Worm (Caenorhabditis elegans) whole organism, young adult: Measurements from ENCODE around the gene H01G02.3.

ENCODE experiments used
- B0019.2 ChIP-seq: fragments of 200-800 bp; sonication (Bioruptor generic); conservative IDR thresholded peaks from 2 replicates; pipeline ENCODE4 v1.3.6; 2022; ENCODE audit warnings: missing genetic modification reagents, missing genetic modification characterization, missing compliant biosample characterization
- F33H1.4 ChIP-seq: fragments of 200-800 bp; sonication (Bioruptor generic); IDR thresholded peaks from 2 replicates; pipeline ENCODE4 v1.3.6; 2022; ENCODE audit warnings: missing genetic modification reagents, missing genetic modification characterization, missing compliant biosample characterization
- ZK185.1 ChIP-seq: sonication (generic microtip); optimal IDR thresholded peaks from 2 replicates; lab custom pipeline; 2016; ENCODE audit warnings: mild to moderate bottlenecking, missing genetic modification characterization, missing compliant biosample characterization; ENCODE audit not compliant: poor library complexity, severe bottlenecking
- akir-1 ChIP-seq: fragments of 200-800 bp; sonication (Bioruptor generic); optimal IDR thresholded peaks from 2 replicates; lab custom pipeline; 2018; ENCODE audit warnings: mild to moderate bottlenecking, missing genetic modification characterization, moderate library complexity, missing compliant biosample characterization
- ama-1 ChIP-seq, 3 experiments: fragments of 150-350 bp in 1 of 3; sonication (generic microtip) in 2 of 3; optimal IDR thresholded peaks; 2 replicates each; lab custom pipeline; 2014 to 2018; ENCODE audit warnings: missing biosample characterization in 2 of 3, missing genetic modification characterization in 2 of 3, missing genetic modification reagents in 2 of 3
- bed-1 ChIP-seq: fragments of 200-800 bp; sonication (Bioruptor generic); IDR thresholded peaks from 2 replicates; pipeline ENCODE4 v1.3.6; 2022; ENCODE audit warnings: missing genetic modification reagents, missing genetic modification characterization, missing compliant biosample characterization
- ceh-27 ChIP-seq: fragments of 200-800 bp; sonication (Bioruptor generic); optimal IDR thresholded peaks from 2 replicates; lab custom pipeline; 2018; ENCODE audit warnings: mild to moderate bottlenecking, missing genetic modification characterization, moderate library complexity, missing compliant biosample characterization
- dox-1 ChIP-seq: fragments of 200-800 bp; sonication (Bioruptor generic); IDR thresholded peaks from 2 replicates; pipeline ENCODE4 v1.3.6; 2022; ENCODE audit warnings: missing genetic modification reagents, missing genetic modification characterization, missing compliant biosample characterization
- nhr-90 ChIP-seq: sonication (generic microtip); optimal IDR thresholded peaks from 2 replicates; lab custom pipeline; 2016; ENCODE audit warnings: missing genotype, mild to moderate bottlenecking, missing genetic modification characterization, missing compliant biosample characterization
- pha-4 ChIP-seq: fragments of 150-350 bp; sonication (generic microtip); optimal IDR thresholded peaks from 2 replicates; lab custom pipeline; 2014; ENCODE audit warnings: missing biosample characterization, missing genetic modification reagents, missing genetic modification characterization
- ztf-28 ChIP-seq: fragments of 200-800 bp; sonication (Bioruptor generic); IDR thresholded peaks from 2 replicates; pipeline ENCODE4 v1.3.6; 2022; ENCODE audit warnings: missing genetic modification reagents, missing genetic modification characterization, missing compliant biosample characterization

DNA sequence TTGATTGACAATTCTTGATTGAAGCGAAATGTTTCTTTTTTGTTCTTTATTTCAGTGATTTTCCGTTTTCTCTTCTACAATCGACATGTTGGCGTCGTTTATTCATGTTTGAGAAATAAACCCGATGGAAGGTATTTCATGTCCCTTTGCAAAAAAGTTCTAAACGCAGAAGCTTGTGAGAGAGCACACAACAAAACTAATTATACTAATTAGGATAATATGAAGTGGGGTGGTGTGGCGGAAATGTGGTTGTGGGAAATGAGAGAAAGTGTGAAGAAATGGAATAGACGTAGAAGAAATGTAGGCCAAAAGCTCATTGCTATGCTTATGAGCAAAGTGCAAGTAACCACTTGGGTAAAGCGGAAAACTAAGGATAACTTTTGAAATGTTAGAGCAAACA is 9.5 kb downstream of the H01G02.3 start:
- TF ChIP-seq dox-1 (GFP tag; lab: Robert Waterston, UW): no peak
- TF ChIP-seq ceh-27: no peak
- TF ChIP-seq akir-1 (GFP tag; lab: Kevin White, UChicago): no peak
- TF ChIP-seq bed-1 (GFP tag; lab: Robert Waterston, UW): no peak
- no peak for TF ChIP-seq ztf-28
- no peak for TF ChIP-seq F33H1.4 (GFP tag; lab: Robert Waterston, UW)
- no peak for TF ChIP-seq nhr-90 (tag; lab: Kevin White, UChicago)
- TF ChIP-seq B0019.2 (GFP tag; lab: Robert Waterston, UW): no peak
- no peak for TF ChIP-seq ZK185.1 (tag; lab: Kevin White, UChicago)
- TF ChIP-seq pha-4 (tag; lab: Kevin White, UChicago): no peak
- TF ChIP-seq ama-1 (optimal IDR thresholded peaks at IDR 0.05; lab: Kevin White, UChicago): no peak
- no peak for TF ChIP-seq ama-1 (GFP tag; optimal IDR thresholded peaks at IDR 0.05; lab: Kevin White, UChicago)
